Worm (Caenorhabditis elegans) whole organism, L2 larva: Measurements from ENCODE around the gene acr-14.

Experiments
- C34F6.9 ChIP-seq: fragments of 150-350 bp; optimal IDR thresholded peaks from 2 replicates; lab custom pipeline; 2014; ENCODE audit warnings: missing biosample characterization, missing genetic modification characterization
- F13H6.1 ChIP-seq: sonication (generic microtip); optimal IDR thresholded peaks from 2 replicates; lab custom pipeline; 2016; ENCODE audit warnings: missing genetic modification characterization, missing compliant biosample characterization
- ZK546.5 ChIP-seq: sonication (generic microtip); optimal IDR thresholded peaks from 2 replicates; lab custom pipeline; 2017; ENCODE audit warnings: missing biosample characterization, missing genetic modification characterization
- aly-2 ChIP-seq: fragments of 150-350 bp; optimal IDR thresholded peaks from 2 replicates; lab custom pipeline; 2014; ENCODE audit warnings: missing biosample characterization, missing genetic modification characterization
- ama-1 ChIP-seq: fragments of 150-350 bp; optimal IDR thresholded peaks from 2 replicates; lab custom pipeline; 2018; ENCODE audit warnings: inconsistent platforms
- blmp-1 ChIP-seq: sonication (generic microtip); optimal IDR thresholded peaks from 2 replicates; lab custom pipeline; 2017; ENCODE audit warnings: missing genetic modification characterization, mild to moderate bottlenecking, missing compliant biosample characterization, antibody characterized with exemption, moderate library complexity; ENCODE audit not compliant: insufficient read depth
- ceh-16 ChIP-seq: fragments of 150-350 bp; optimal IDR thresholded peaks from 2 replicates; lab custom pipeline; 2014; ENCODE audit warnings: missing biosample characterization, missing genetic modification characterization
- ceh-82 ChIP-seq: fragments of 150-350 bp; optimal IDR thresholded peaks from 2 replicates; lab custom pipeline; 2014; ENCODE audit warnings: missing biosample characterization, missing genetic modification characterization
- crh-2 ChIP-seq: sonication (generic microtip); optimal IDR thresholded peaks from 2 replicates; lab custom pipeline; 2017; ENCODE audit warnings: missing biosample characterization, missing genetic modification characterization
- egl-27 ChIP-seq: sonication (generic microtip); optimal IDR thresholded peaks from 3 replicates; lab custom pipeline; 2017; ENCODE audit warnings: missing biosample characterization, missing genetic modification reagents, missing genetic modification characterization
- fos-1 ChIP-seq: fragments of 150-350 bp; optimal IDR thresholded peaks from 2 replicates; lab custom pipeline; 2014; ENCODE audit warnings: missing biosample characterization, missing genetic modification characterization
- gmeb-1 ChIP-seq: fragments of 150-350 bp; optimal IDR thresholded peaks from 2 replicates; lab custom pipeline; 2014; ENCODE audit warnings: missing biosample characterization, missing genetic modification characterization
- lin-11 ChIP-seq: fragments of 150-350 bp; sonication (generic microtip); optimal IDR thresholded peaks from 2 replicates; lab custom pipeline; 2014; ENCODE audit warnings: missing biosample characterization, missing genetic modification characterization, inconsistent platforms, mixed read lengths
- lin-13 ChIP-seq: fragments of 150-350 bp; optimal IDR thresholded peaks from 2 replicates; lab custom pipeline; 2014; ENCODE audit warnings: missing biosample characterization, missing genetic modification reagents, missing genetic modification characterization
- lsy-2 ChIP-seq, 2 experiments: fragments of 150-350 bp in 1 of 2; sonication (generic microtip) in 1 of 2; optimal IDR thresholded peaks; 2 replicates each; lab custom pipeline; 2014 to 2017; ENCODE audit warnings: missing biosample characterization in 2 of 2, missing genetic modification characterization in 2 of 2
- mab-5 ChIP-seq: fragments of 150-350 bp; optimal IDR thresholded peaks from 2 replicates; lab custom pipeline; 2014; ENCODE audit warnings: missing biosample characterization, missing genetic modification characterization
- nhr-10 ChIP-seq: sonication (generic microtip); optimal IDR thresholded peaks from 2 replicates; lab custom pipeline; 2017; ENCODE audit warnings: missing biosample characterization, missing genetic modification characterization
- nhr-11 ChIP-seq: fragments of 150-350 bp; optimal IDR thresholded peaks from 2 replicates; lab custom pipeline; 2014; ENCODE audit warnings: missing biosample characterization, missing genetic modification characterization
- nhr-12 ChIP-seq: fragments of 150-350 bp; optimal IDR thresholded peaks from 2 replicates; lab custom pipeline; 2014; ENCODE audit warnings: missing biosample characterization, missing genetic modification characterization
- nhr-129 ChIP-seq: fragments of 150-350 bp; optimal IDR thresholded peaks from 2 replicates; lab custom pipeline; 2014; ENCODE audit warnings: missing biosample characterization, missing genetic modification characterization
- nhr-21 ChIP-seq: fragments of 150-350 bp; optimal IDR thresholded peaks from 2 replicates; lab custom pipeline; 2014; ENCODE audit warnings: missing biosample characterization, missing genetic modification characterization
- nhr-237 ChIP-seq: fragments of 150-350 bp; optimal IDR thresholded peaks from 2 replicates; lab custom pipeline; 2014; ENCODE audit warnings: missing biosample characterization, missing genetic modification characterization
- nhr-25 ChIP-seq: fragments of 150-350 bp; sonication (generic microtip); optimal IDR thresholded peaks from 3 replicates; lab custom pipeline; 2014; ENCODE audit warnings: missing biosample characterization, missing genetic modification characterization
- nhr-6 ChIP-seq: fragments of 150-350 bp; optimal IDR thresholded peaks from 2 replicates; lab custom pipeline; 2014; ENCODE audit warnings: missing biosample characterization, missing genetic modification characterization
- sem-4 ChIP-seq: fragments of 150-350 bp; optimal IDR thresholded peaks from 2 replicates; lab custom pipeline; 2014; ENCODE audit warnings: missing biosample characterization, missing genetic modification reagents, missing genetic modification characterization
- skn-1 ChIP-seq: sonication (generic microtip); optimal IDR thresholded peaks from 2 replicates; lab custom pipeline; 2017; ENCODE audit warnings: missing biosample characterization, missing genetic modification characterization
- sma-3 ChIP-seq: sonication (generic microtip); optimal IDR thresholded peaks from 2 replicates; lab custom pipeline; 2016; ENCODE audit warnings: missing genetic modification reagents, missing genetic modification characterization, missing compliant biosample characterization
- sma-9 ChIP-seq, 2 experiments: fragments of 150-350 bp in 1 of 2; sonication (generic microtip) in 1 of 2; optimal IDR thresholded peaks; 2 replicates each; lab custom pipeline; 2014 to 2016; ENCODE audit warnings: missing genetic modification characterization in 2 of 2, mild to moderate bottlenecking in 1 of 2, missing biosample characterization in 1 of 2, missing compliant biosample characterization in 1 of 2, missing genetic modification reagents in 1 of 2, moderate library complexity in 1 of 2
- snpc-4 ChIP-seq: fragments of 150-350 bp; optimal IDR thresholded peaks from 2 replicates; lab custom pipeline; 2014; ENCODE audit warnings: missing biosample characterization, missing genetic modification characterization
- unc-39 ChIP-seq: fragments of 150-350 bp; optimal IDR thresholded peaks from 2 replicates; lab custom pipeline; 2014; ENCODE audit warnings: missing biosample characterization, missing genetic modification characterization
- unc-55 ChIP-seq: fragments of 150-350 bp; sonication (generic microtip); optimal IDR thresholded peaks from 3 replicates; lab custom pipeline; 2014; ENCODE audit warnings: missing biosample characterization, missing genetic modification reagents, missing genetic modification characterization
- unc-62 ChIP-seq: fragments of 150-350 bp; optimal IDR thresholded peaks from 2 replicates; lab custom pipeline; 2014; ENCODE audit warnings: missing biosample characterization, missing genetic modification reagents, missing genetic modification characterization
- zag-1 ChIP-seq: fragments of 150-350 bp; optimal IDR thresholded peaks from 2 replicates; lab custom pipeline; 2014; ENCODE audit warnings: missing biosample characterization, missing genetic modification characterization
- ztf-1 ChIP-seq: fragments of 200-800 bp; sonication (Bioruptor generic); conservative IDR thresholded peaks from 2 replicates; pipeline ENCODE4 v1.3.6; 2022; ENCODE audit warnings: missing genetic modification characterization, missing compliant biosample characterization
- ztf-11 ChIP-seq: sonication (generic microtip); optimal IDR thresholded peaks from 2 replicates; lab custom pipeline; 2017; ENCODE audit warnings: missing biosample characterization, missing genetic modification characterization
- ztf-4 ChIP-seq: fragments of 150-350 bp; optimal IDR thresholded peaks from 2 replicates; lab custom pipeline; 2014; ENCODE audit warnings: missing biosample characterization, missing genetic modification characterization

acr-14 gene

DNA sequence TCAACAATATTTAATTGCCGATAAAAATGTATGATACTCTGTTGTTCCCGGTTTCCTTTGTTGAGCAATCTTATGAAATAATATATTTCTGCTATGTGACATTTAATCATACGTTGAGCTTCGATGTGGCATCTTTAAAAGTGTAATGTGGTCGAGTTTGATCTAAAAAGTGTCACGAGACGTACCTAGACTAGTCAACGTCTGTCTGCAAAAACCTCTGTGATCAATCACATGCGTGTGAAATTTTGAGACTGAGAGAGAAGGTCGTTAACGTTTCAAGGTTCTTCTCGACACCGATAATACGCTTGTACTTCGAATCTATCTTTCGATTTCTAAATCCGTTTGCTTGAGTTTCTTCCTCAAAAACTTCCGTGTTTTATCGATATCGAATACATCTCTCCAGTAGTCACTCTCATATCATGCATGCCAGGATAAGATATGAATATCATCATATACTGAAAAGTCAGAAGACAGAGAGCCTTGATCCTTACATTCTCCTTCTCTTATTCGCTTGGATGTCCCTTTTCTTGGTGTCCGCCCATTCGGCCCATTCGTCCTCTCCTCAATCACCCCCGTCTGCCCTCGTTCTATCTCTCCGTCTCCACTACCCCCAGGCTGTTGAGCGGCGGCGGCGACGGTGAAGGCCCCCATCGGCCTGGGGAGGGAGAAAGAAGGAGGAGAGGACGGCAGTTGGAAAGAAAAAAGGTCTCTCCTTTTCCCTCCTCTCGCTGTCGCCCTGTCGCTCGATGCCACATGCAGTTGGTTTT lies 48.5 kb downstream of the acr-14 start:
- TF ChIP-seq unc-62 (GFP tag; lab: Kevin White, UChicago) (peak; percentile 36), nhr-12 (tag; lab: Kevin White, UChicago) (no peak), ztf-1 (GFP tag; lab: Robert Waterston, UW) (no peak), F13H6.1 (tag; lab: Kevin White, UChicago) (peak; percentile 64), nhr-6 (peak; percentile 84), ama-1 (lab: Kevin White, UChicago) (no peak), ceh-82 (no peak), sma-9 (GFP tag; optimal IDR thresholded peaks at IDR 0.05; lab: Kevin White, UChicago) (peak; percentile 95), sma-9 (tag; optimal IDR thresholded peaks at IDR 0.05; lab: Kevin White, UChicago) (no peak), C34F6.9 (tag; lab: Kevin White, UChicago) (peak; percentile 45), nhr-129 (tag; lab: Kevin White, UChicago) (peak; percentile 99), ceh-16 (tag; lab: Kevin White, UChicago) (peak; percentile 58), egl-27 (tag; lab: Kevin White, UChicago) (peak; percentile 20), ZK546.5 (tag; lab: Kevin White, UChicago) (no peak), ztf-4 (tag; lab: Kevin White, UChicago) (peak; percentile 45), unc-55 (GFP tag; lab: Kevin White, UChicago) (peak; percentile 44), gmeb-1 (peak; percentile 26), sma-3 (GFP tag; lab: Kevin White, UChicago) (peak; percentile 40), nhr-10 (tag; lab: Kevin White, UChicago) (no peak), lsy-2 (tag; optimal IDR thresholded peaks at IDR 0.05; lab: Kevin White, UChicago) (peak; percentile 34 to 44), snpc-4 (no peak), mab-5 (no peak), fos-1 (tag; lab: Kevin White, UChicago) (peak; percentile 29), blmp-1 (tag; lab: Kevin White, UChicago) (peak; percentile 6), sem-4 (tag; lab: Kevin White, UChicago) (peak; percentile 56), lin-13 (GFP tag; lab: Kevin White, UChicago) (peak; percentile 1), ztf-11 (tag; lab: Kevin White, UChicago) (no peak), nhr-25 (peak; percentile 92), crh-2 (peak; percentile 81), nhr-21 (tag; lab: Kevin White, UChicago) (peak; percentile 63), aly-2 (tag; lab: Kevin White, UChicago) (no peak), nhr-237 (tag; lab: Kevin White, UChicago) (no peak)

- TF ChIP-seq lsy-2 (tag; optimal IDR thresholded peaks at IDR 0.05; lab: Kevin White, UChicago), result no peak
- TF ChIP-seq zag-1 (tag; lab: Kevin White, UChicago), result no peak
- no peak for TF ChIP-seq unc-39 (tag; lab: Kevin White, UChicago)
- no peak for TF ChIP-seq C34F6.9 (tag; lab: Kevin White, UChicago)
- TF ChIP-seq ztf-1 (GFP tag; lab: Robert Waterston, UW), result no peak
- no peak for TF ChIP-seq skn-1 (tag; lab: Kevin White, UChicago)
- no peak for TF ChIP-seq nhr-237 (tag; lab: Kevin White, UChicago)
- no peak for TF ChIP-seq sem-4 (tag; lab: Kevin White, UChicago)
- TF ChIP-seq lin-11, result no peak
- TF ChIP-seq lin-13 (GFP tag; lab: Kevin White, UChicago), result no peak
- no peak for TF ChIP-seq ZK546.5 (tag; lab: Kevin White, UChicago)
Measured at ce11 chrII:8127794-8128193, 49.2 kb downstream of the acr-14 start.

ce11 chrII:8127290-8127689 lies 49.7 kb downstream of the acr-14 start:
- TF ChIP-seq lin-11 (no peak), crh-2 (peak; percentile 53), F13H6.1 (tag; lab: Kevin White, UChicago) (peak; percentile 43), sma-9 (GFP tag; optimal IDR thresholded peaks at IDR 0.05; lab: Kevin White, UChicago) (peak; percentile 77), sma-9 (tag; optimal IDR thresholded peaks at IDR 0.05; lab: Kevin White, UChicago) (no peak), sma-3 (GFP tag; lab: Kevin White, UChicago) (peak; percentile 15), nhr-11 (tag; lab: Kevin White, UChicago) (no peak), nhr-129 (tag; lab: Kevin White, UChicago) (peak; percentile 52), fos-1 (tag; lab: Kevin White, UChicago) (peak; percentile 94)
